Fruit fly (Drosophila melanogaster) whole organism, pupa: ENCODE data around the gene Zw.

Source experiments
- CG10348 ChIP-seq: fragments of 200-800 bp; sonication (Bioruptor generic); IDR thresholded peaks from 2 replicates; pipeline ENCODE4 v1.3.6; 2022; ENCODE audit warnings: missing biosample characterization, missing genetic modification characterization
- CG12605 ChIP-seq: fragments of 200-800 bp; sonication (Bioruptor generic); IDR thresholded peaks from 2 replicates; pipeline ENCODE4 v1.3.6; 2022; ENCODE audit warnings: missing biosample characterization, missing genetic modification characterization
- CG13204 ChIP-seq: fragments of 200-800 bp; sonication (Bioruptor generic); optimal IDR thresholded peaks from 2 replicates; lab custom pipeline; 2018; ENCODE audit warnings: missing biosample characterization, mild to moderate bottlenecking, missing genetic modification characterization, moderate library complexity
- CG14655 ChIP-seq: fragments of 200-800 bp; sonication (Bioruptor generic); optimal IDR thresholded peaks from 3 replicates; lab custom pipeline; 2017; ENCODE audit warnings: mild to moderate bottlenecking, missing biosample characterization, missing genetic modification reagents, missing genetic modification characterization
- CG15710 ChIP-seq: fragments of 200-800 bp; sonication (Bioruptor generic); optimal IDR thresholded peaks from 2 replicates; lab custom pipeline; 2018; ENCODE audit warnings: missing biosample characterization, mild to moderate bottlenecking, missing genetic modification characterization, moderate library complexity
- CG17806 ChIP-seq: fragments of 200-800 bp; sonication (Bioruptor generic); optimal IDR thresholded peaks from 2 replicates; lab custom pipeline; 2018; ENCODE audit warnings: missing biosample characterization, mild to moderate bottlenecking, missing genetic modification characterization, moderate library complexity
- CG32121 ChIP-seq: fragments of 200-800 bp; sonication (Bioruptor generic); IDR thresholded peaks from 2 replicates; pipeline ENCODE4 v1.3.6; 2022; ENCODE audit warnings: missing biosample characterization, missing genetic modification characterization
- CG34367 ChIP-seq: fragments of 200-800 bp; sonication (Bioruptor generic); optimal IDR thresholded peaks from 2 replicates; lab custom pipeline; 2018; ENCODE audit warnings: missing biosample characterization, mild to moderate bottlenecking, missing genetic modification characterization
- CG8301 ChIP-seq: fragments of 200-800 bp; sonication (Bioruptor generic); optimal IDR thresholded peaks from 2 replicates; lab custom pipeline; 2018; ENCODE audit warnings: missing biosample characterization, mild to moderate bottlenecking, missing genetic modification characterization
- CG9948 ChIP-seq: fragments of 200-800 bp; sonication (Bioruptor generic); optimal IDR thresholded peaks from 2 replicates; lab custom pipeline; 2018; ENCODE audit warnings: missing biosample characterization, mild to moderate bottlenecking, missing genetic modification characterization, moderate library complexity
- D1 ChIP-seq: fragments of 200-800 bp; sonication (Bioruptor generic); optimal IDR thresholded peaks from 2 replicates; lab custom pipeline; 2018; ENCODE audit warnings: missing biosample characterization, mild to moderate bottlenecking, missing genetic modification characterization, moderate library complexity
- EcR ChIP-seq: fragments of 200-800 bp; sonication (Bioruptor generic); optimal IDR thresholded peaks from 3 replicates; lab custom pipeline; 2019; ENCODE audit warnings: missing biosample characterization, missing genetic modification characterization, mild to moderate bottlenecking, moderate library complexity, missing genetic modification reagents
- Ets98B ChIP-seq: fragments of 200-800 bp; sonication (Bioruptor generic); IDR thresholded peaks from 2 replicates; pipeline ENCODE4 v1.3.6; 2022; ENCODE audit warnings: missing biosample characterization, missing genetic modification characterization
- Pif1A ChIP-seq: fragments of 200-800 bp; sonication (Bioruptor generic); optimal IDR thresholded peaks from 3 replicates; lab custom pipeline; 2016; ENCODE audit warnings: missing biosample characterization, missing genetic modification characterization
- Pif1B ChIP-seq: fragments of 200-800 bp; sonication (Bioruptor generic); optimal IDR thresholded peaks from 3 replicates; lab custom pipeline; 2016; ENCODE audit warnings: missing biosample characterization, missing genetic modification characterization
- Snoo ChIP-seq: fragments of 200-800 bp; sonication (Bioruptor generic); optimal IDR thresholded peaks from 3 replicates; lab custom pipeline; 2017; ENCODE audit warnings: missing biosample characterization, mild to moderate bottlenecking, missing genetic modification characterization, inconsistent platforms
- fd96Ca ChIP-seq: fragments of 200-800 bp; sonication (Bioruptor generic); IDR thresholded peaks from 3 replicates; pipeline ENCODE4 v1.3.6; 2022; ENCODE audit warnings: missing biosample characterization, missing genetic modification characterization
- gl ChIP-seq: fragments of 200-800 bp; sonication (Bioruptor generic); optimal IDR thresholded peaks from 2 replicates; lab custom pipeline; 2018; ENCODE audit warnings: missing biosample characterization, mild to moderate bottlenecking, missing genetic modification characterization
- rn ChIP-seq: fragments of 200-800 bp; sonication (Bioruptor generic); IDR thresholded peaks from 2 replicates; pipeline ENCODE4 v1.3.6; 2022; ENCODE audit warnings: missing biosample characterization, missing genetic modification characterization

Gene Zw

dm6 chrX:19704083-19704482 lies 37.0 kb downstream of the Zw start, which contains the start of the genes CG14230 and CG14232:
Gene CG14230 (plus strand): TSS chrX:19704176.
Gene CG14232 (minus strand): TSS chrX:19704259.
- TF ChIP-seq CG32121 (GFP tag; lab: Robert Waterston, UW) (no peak), CG15710 (peak; percentile 5)

dm6 chrX:19711936-19712335 lies 44.9 kb downstream of the Zw start:
- TF ChIP-seq CG34367 (tag; lab: Kevin White, UChicago) (no peak), CG32121 (GFP tag; lab: Robert Waterston, UW) (no peak), Snoo (no peak), Pif1A (GFP tag; lab: Kevin White, UChicago) (no peak), D1 (tag; lab: Kevin White, UChicago) (no peak), CG9948 (tag; lab: Kevin White, UChicago) (no peak), fd96Ca (no peak), CG17806 (no peak), CG10348 (GFP tag; lab: Robert Waterston, UW) (no peak), CG13204 (GFP tag; lab: Kevin White, UChicago) (no peak), Ets98B (GFP tag; lab: Robert Waterston, UW) (no peak), Pif1B (GFP tag; lab: Kevin White, UChicago) (no peak), gl (tag; lab: Kevin White, UChicago) (no peak), rn (GFP tag; lab: Robert Waterston, UW) (no peak), CG12605 (GFP tag; lab: Robert Waterston, UW) (no peak), CG8301 (no peak)

- TF ChIP-seq CG8301 (no peak), CG13204 (GFP tag; lab: Kevin White, UChicago) (peak; percentile 15), CG32121 (GFP tag; lab: Robert Waterston, UW) (peak; percentile 47; the same call in 1 of the 2 replicates), D1 (tag; lab: Kevin White, UChicago) (no peak), EcR (no peak)
Observed at dm6 chrX:19712898-19713627, 46.0 kb downstream of the Zw start, which contains the start of gene meso18E. Gene meso18E (minus strand): TSS chrX:19713045.

- TF ChIP-seq gl (tag; lab: Kevin White, UChicago) = no peak
- TF ChIP-seq CG13204 (GFP tag; lab: Kevin White, UChicago) = no peak
- TF ChIP-seq rn (GFP tag; lab: Robert Waterston, UW) = no peak
- no peak for TF ChIP-seq Ets98B (GFP tag; lab: Robert Waterston, UW)
- TF ChIP-seq EcR = no peak
- no peak for TF ChIP-seq CG9948 (tag; lab: Kevin White, UChicago)
- TF ChIP-seq CG12605 (GFP tag; lab: Robert Waterston, UW) = no peak
- no peak for TF ChIP-seq CG32121 (GFP tag; lab: Robert Waterston, UW)
- TF ChIP-seq CG34367 (tag; lab: Kevin White, UChicago) = no peak
- TF ChIP-seq CG8301 = no peak
- TF ChIP-seq CG15710 = no peak
Observed at dm6 chrX:19714816-19715215, 47.8 kb downstream of the Zw start.

DNA sequence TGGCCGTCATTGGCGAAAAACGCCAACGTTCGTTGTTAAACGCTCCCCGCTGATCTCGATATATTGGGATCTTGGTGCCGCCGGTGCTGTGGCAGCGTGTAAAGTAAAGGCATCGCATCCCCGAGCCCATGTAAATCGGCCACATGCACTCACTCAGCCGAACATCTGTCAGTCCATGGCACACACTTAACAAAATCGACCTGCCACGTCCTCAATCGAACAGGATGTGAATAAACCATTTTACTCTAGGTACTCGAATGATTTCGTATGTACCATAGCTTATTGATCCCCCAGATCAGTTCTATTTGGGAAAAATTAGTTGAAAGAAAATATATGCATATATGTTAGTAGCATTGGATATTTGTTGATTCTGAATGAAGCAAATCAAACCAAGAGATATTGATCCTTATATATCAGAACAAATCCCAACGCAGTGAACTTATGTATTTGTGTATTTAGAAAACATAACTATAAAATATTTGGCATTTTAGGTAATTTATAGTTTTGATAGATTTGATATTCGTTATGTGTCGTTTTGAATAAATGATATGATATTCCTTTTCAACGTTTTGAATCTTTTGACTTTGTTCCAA lies 49.4 kb downstream of the Zw start:
- no peak for TF ChIP-seq CG32121 (GFP tag; lab: Robert Waterston, UW)
- no peak for TF ChIP-seq CG14655 (GFP tag; lab: Kevin White, UChicago)
- TF ChIP-seq CG9948 (tag; lab: Kevin White, UChicago) = no peak
- no peak for TF ChIP-seq EcR
- TF ChIP-seq CG12605 (GFP tag; lab: Robert Waterston, UW) = no peak
- no peak for TF ChIP-seq D1 (tag; lab: Kevin White, UChicago)
- no peak for TF ChIP-seq CG13204 (GFP tag; lab: Kevin White, UChicago)
- no peak for TF ChIP-seq Ets98B (GFP tag; lab: Robert Waterston, UW)
- TF ChIP-seq CG10348 (GFP tag; lab: Robert Waterston, UW) = no peak
- no peak for TF ChIP-seq fd96Ca
- no peak for TF ChIP-seq Snoo
- no peak for TF ChIP-seq CG17806
- no peak for TF ChIP-seq Pif1A (GFP tag; lab: Kevin White, UChicago)

DNA sequence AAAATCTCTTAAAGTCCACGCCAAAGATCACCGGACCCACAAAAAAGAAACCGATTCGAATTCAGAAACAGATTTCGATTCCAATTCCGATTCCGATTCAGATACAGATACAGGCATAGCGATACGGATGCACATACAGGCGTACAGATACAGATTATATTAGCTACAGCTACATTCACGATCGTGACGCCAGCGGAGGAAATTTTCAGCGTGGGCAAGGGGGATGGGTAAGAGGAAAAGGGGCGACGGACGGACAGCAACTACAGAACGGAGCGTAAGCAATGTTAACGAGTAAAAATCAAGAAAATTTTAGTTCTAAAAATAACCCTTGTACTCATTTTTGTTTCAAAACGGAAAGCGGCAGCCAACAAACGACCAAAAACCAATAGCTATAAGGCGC lies 50.0 kb downstream of the Zw start:
- TF ChIP-seq CG17806 = no peak
- TF ChIP-seq, all 21 proteins: peak for 0

- TF ChIP-seq EcR = no peak
- TF ChIP-seq CG12605 (GFP tag; lab: Robert Waterston, UW) = 0 out of 2 replicates have a peak, but pooled peaks have one; percentile 27
Observed at dm6 chrX:19717988-19718973, 51.2 kb downstream of the Zw start, which contains the start of gene CG12531. Gene CG12531 (plus strand): TSS chrX:19718923.
